Fruit fly (Drosophila melanogaster): ENCODE results near the gene stumps.

dm6 chr3R:14626781-14627180 is 49.8 kb downstream of the stumps start:
- TF ChIP-seq CG8478 (optimal IDR thresholded peaks at IDR 0.05), result no peak
- TF ChIP-seq CTCF (optimal IDR thresholded peaks at IDR 0.05), result no peak

Data from S2 (cell line).